Fruit fly (Drosophila melanogaster) whole organism, prepupa: ENCODE data around the gene PVRAP.

Source experiments
- Blimp-1 ChIP-seq: fragments of 200-800 bp; sonication (Bioruptor generic); optimal IDR thresholded peaks from 3 replicates; lab custom pipeline; 2017; ENCODE audit warnings: missing biosample characterization, missing genetic modification characterization, mild to moderate bottlenecking, moderate library complexity, missing genetic modification reagents
- CG10631 ChIP-seq: fragments of 200-800 bp; sonication (Bioruptor generic); optimal IDR thresholded peaks from 2 replicates; lab custom pipeline; 2016; ENCODE audit warnings: missing biosample characterization, missing genetic modification characterization
- CG10669 ChIP-seq: fragments of 200-800 bp; sonication (Bioruptor generic); optimal IDR thresholded peaks from 3 replicates; lab custom pipeline; 2018; ENCODE audit warnings: missing biosample characterization, mild to moderate bottlenecking, missing genetic modification characterization, moderate library complexity
- CG11762 ChIP-seq: fragments of 200-800 bp; sonication (Bioruptor generic); optimal IDR thresholded peaks from 3 replicates; lab custom pipeline; 2016; ENCODE audit warnings: missing biosample characterization, missing genetic modification characterization; ENCODE audit not compliant: insufficient read depth
- CG11902 ChIP-seq: fragments of 200-800 bp; sonication (Bioruptor generic); optimal IDR thresholded peaks from 3 replicates; lab custom pipeline; 2016; ENCODE audit warnings: missing biosample characterization, missing genetic modification characterization
- CG1621 ChIP-seq: fragments of 200-800 bp; sonication (Bioruptor generic); optimal IDR thresholded peaks from 3 replicates; lab custom pipeline; 2018; ENCODE audit warnings: missing biosample characterization, mild to moderate bottlenecking, missing genetic modification characterization
- CG16779 ChIP-seq: fragments of 200-800 bp; sonication (Bioruptor generic); optimal IDR thresholded peaks from 3 replicates; lab custom pipeline; 2017; ENCODE audit warnings: missing biosample characterization, mild to moderate bottlenecking, missing genetic modification characterization
- CG3032 ChIP-seq: fragments of 200-800 bp; optimal IDR thresholded peaks from 2 replicates; lab custom pipeline; 2019; ENCODE audit warnings: missing biosample characterization, mild to moderate bottlenecking, missing genetic modification characterization, moderate library complexity
- CG31627 ChIP-seq: fragments of 200-800 bp; sonication (Bioruptor generic); optimal IDR thresholded peaks from 3 replicates; lab custom pipeline; 2016; ENCODE audit warnings: missing biosample characterization, missing genetic modification characterization
- CG34406 ChIP-seq: fragments of 200-800 bp; sonication (Bioruptor generic); optimal IDR thresholded peaks from 3 replicates; lab custom pipeline; 2016; ENCODE audit warnings: missing biosample characterization, missing genetic modification characterization
- CG3919 ChIP-seq: fragments of 200-800 bp; sonication (Bioruptor generic); optimal IDR thresholded peaks from 3 replicates; lab custom pipeline; 2016; ENCODE audit warnings: missing biosample characterization, missing genetic modification characterization
- CG6163 ChIP-seq: fragments of 200-800 bp; sonication (Bioruptor generic); IDR thresholded peaks from 3 replicates; pipeline ENCODE4 v1.3.6; 2022; ENCODE audit warnings: missing biosample characterization, missing genetic modification characterization
- CG6792 ChIP-seq: fragments of 200-800 bp; sonication (Bioruptor generic); optimal IDR thresholded peaks from 3 replicates; lab custom pipeline; 2016; ENCODE audit warnings: missing biosample characterization, missing genetic modification characterization
- CG6808 ChIP-seq: fragments of 200-800 bp; sonication (Bioruptor generic); optimal IDR thresholded peaks from 3 replicates; lab custom pipeline; 2017; ENCODE audit warnings: missing biosample characterization, missing genetic modification characterization, mild to moderate bottlenecking, moderate library complexity, missing genetic modification reagents
- CG8319 ChIP-seq: fragments of 200-800 bp; sonication (Bioruptor generic); optimal IDR thresholded peaks from 3 replicates; lab custom pipeline; 2016; ENCODE audit warnings: missing biosample characterization, missing genetic modification characterization
- CG8632 ChIP-seq: fragments of 200-800 bp; sonication (Bioruptor generic); optimal IDR thresholded peaks from 3 replicates; lab custom pipeline; 2016; ENCODE audit warnings: missing biosample characterization, missing genetic modification characterization
- Eip75B ChIP-seq: fragments of 200-800 bp; sonication (Bioruptor generic); optimal IDR thresholded peaks from 3 replicates; lab custom pipeline; 2016; ENCODE audit warnings: missing biosample characterization, missing genetic modification characterization
- Eip78C ChIP-seq: fragments of 200-800 bp; sonication (Bioruptor generic); peaks from one replicate; lab custom pipeline; 2016; ENCODE audit warnings: missing biosample characterization, missing genetic modification characterization
- Eip93F ChIP-seq: fragments of 200-800 bp; sonication (Bioruptor generic); optimal IDR thresholded peaks from 2 replicates; lab custom pipeline; 2016; ENCODE audit warnings: missing biosample characterization, mild to moderate bottlenecking, missing genetic modification characterization
- Ets96B ChIP-seq: fragments of 200-800 bp; optimal IDR thresholded peaks from 2 replicates; lab custom pipeline; 2019; ENCODE audit warnings: missing biosample characterization, mild to moderate bottlenecking, missing genetic modification characterization, moderate library complexity
- Gug ChIP-seq: fragments of 200-800 bp; sonication (Bioruptor generic); IDR thresholded peaks from 2 replicates; pipeline ENCODE4 v1.3.6; 2022; ENCODE audit warnings: missing biosample characterization, missing genetic modification characterization
- Hr38 ChIP-seq: sonication (Bioruptor generic); optimal IDR thresholded peaks from 2 replicates; lab custom pipeline; 2016; ENCODE audit warnings: missing biosample characterization, missing genetic modification characterization
- Hr39 ChIP-seq: fragments of 200-800 bp; sonication (Bioruptor generic); optimal IDR thresholded peaks from 2 replicates; lab custom pipeline; 2016; ENCODE audit warnings: missing biosample characterization, missing genetic modification characterization
- Hr4 ChIP-seq: fragments of 200-800 bp; sonication (Bioruptor generic); optimal IDR thresholded peaks from 3 replicates; lab custom pipeline; 2016; ENCODE audit warnings: missing biosample characterization, missing genetic modification characterization
- Lpt ChIP-seq: fragments of 200-800 bp; sonication (Bioruptor generic); optimal IDR thresholded peaks from 3 replicates; lab custom pipeline; 2016; ENCODE audit warnings: missing biosample characterization, missing genetic modification characterization
- OdsH ChIP-seq: fragments of 200-800 bp; sonication (Bioruptor generic); optimal IDR thresholded peaks from 3 replicates; lab custom pipeline; 2016; ENCODE audit warnings: missing biosample characterization, missing genetic modification characterization
- Smox ChIP-seq: fragments of 200-800 bp; sonication (Bioruptor generic); optimal IDR thresholded peaks from 3 replicates; lab custom pipeline; 2016; ENCODE audit warnings: missing biosample characterization, missing genetic modification characterization
- Sox14 ChIP-seq: fragments of 200-800 bp; sonication (Bioruptor generic); optimal IDR thresholded peaks from 3 replicates; lab custom pipeline; 2016; ENCODE audit warnings: missing biosample characterization, missing genetic modification characterization
- Sox15 ChIP-seq: fragments of 200-800 bp; sonication (Bioruptor generic); optimal IDR thresholded peaks from 3 replicates; lab custom pipeline; 2016; ENCODE audit warnings: missing biosample characterization, missing genetic modification characterization
- achi ChIP-seq: fragments of 200-800 bp; sonication (Bioruptor generic); optimal IDR thresholded peaks from 3 replicates; lab custom pipeline; 2016; ENCODE audit warnings: missing biosample characterization, missing genetic modification characterization
- acj6 ChIP-seq: fragments of 200-800 bp; sonication (Bioruptor generic); optimal IDR thresholded peaks from 3 replicates; lab custom pipeline; 2016; ENCODE audit warnings: missing biosample characterization, missing genetic modification characterization
- cyc ChIP-seq: fragments of 200-800 bp; sonication (Bioruptor generic); optimal IDR thresholded peaks from 3 replicates; lab custom pipeline; 2016; ENCODE audit warnings: missing biosample characterization, missing genetic modification characterization
- dac ChIP-seq: fragments of 200-800 bp; sonication (Bioruptor generic); optimal IDR thresholded peaks from 2 replicates; lab custom pipeline; 2017; ENCODE audit warnings: missing biosample characterization, mild to moderate bottlenecking, missing genetic modification characterization
- dsx ChIP-seq: fragments of 200-800 bp; optimal IDR thresholded peaks from 3 replicates; lab custom pipeline; 2019; ENCODE audit warnings: missing biosample characterization, mild to moderate bottlenecking, missing genetic modification characterization, moderate library complexity; ENCODE audit not compliant: poor library complexity, severe bottlenecking
- eg ChIP-seq: fragments of 200-800 bp; sonication (Bioruptor generic); IDR thresholded peaks from 3 replicates; pipeline ENCODE4 v1.3.6; 2022; ENCODE audit warnings: missing biosample characterization, missing genetic modification characterization
- net ChIP-seq: fragments of 200-800 bp; sonication (Bioruptor generic); optimal IDR thresholded peaks from 3 replicates; lab custom pipeline; 2016; ENCODE audit warnings: missing biosample characterization, missing genetic modification characterization
- salr ChIP-seq, 2 experiments: fragments of 200-800 bp; sonication (Bioruptor generic); optimal IDR thresholded peaks; 3 replicates each; lab custom pipeline; 2016 to 2018; ENCODE audit warnings: missing biosample characterization in 2 of 2, missing genetic modification characterization in 2 of 2, mild to moderate bottlenecking in 1 of 2
- spab ChIP-seq: fragments of 200-800 bp; sonication (Bioruptor generic); optimal IDR thresholded peaks from 2 replicates; lab custom pipeline; 2017; ENCODE audit warnings: missing biosample characterization, mild to moderate bottlenecking, missing genetic modification characterization, missing genetic modification reagents
- ss ChIP-seq, 2 experiments: fragments of 200-800 bp; sonication (Bioruptor generic); optimal IDR thresholded peaks; 2 replicates in 1 of 2; 3 replicates in 1 of 2; lab custom pipeline; 2017 to 2018; ENCODE audit warnings: mild to moderate bottlenecking in 2 of 2, missing biosample characterization in 2 of 2, missing genetic modification characterization in 2 of 2, moderate library complexity in 1 of 2
- topi ChIP-seq: fragments of 200-800 bp; sonication (Bioruptor generic); optimal IDR thresholded peaks from 3 replicates; lab custom pipeline; 2016; ENCODE audit warnings: missing biosample characterization, missing genetic modification characterization
- vri ChIP-seq: fragments of 200-800 bp; sonication (Bioruptor generic); optimal IDR thresholded peaks from 3 replicates; lab custom pipeline; 2016; ENCODE audit warnings: missing biosample characterization, mild to moderate bottlenecking, missing genetic modification characterization

Gene PVRAP

DNA sequence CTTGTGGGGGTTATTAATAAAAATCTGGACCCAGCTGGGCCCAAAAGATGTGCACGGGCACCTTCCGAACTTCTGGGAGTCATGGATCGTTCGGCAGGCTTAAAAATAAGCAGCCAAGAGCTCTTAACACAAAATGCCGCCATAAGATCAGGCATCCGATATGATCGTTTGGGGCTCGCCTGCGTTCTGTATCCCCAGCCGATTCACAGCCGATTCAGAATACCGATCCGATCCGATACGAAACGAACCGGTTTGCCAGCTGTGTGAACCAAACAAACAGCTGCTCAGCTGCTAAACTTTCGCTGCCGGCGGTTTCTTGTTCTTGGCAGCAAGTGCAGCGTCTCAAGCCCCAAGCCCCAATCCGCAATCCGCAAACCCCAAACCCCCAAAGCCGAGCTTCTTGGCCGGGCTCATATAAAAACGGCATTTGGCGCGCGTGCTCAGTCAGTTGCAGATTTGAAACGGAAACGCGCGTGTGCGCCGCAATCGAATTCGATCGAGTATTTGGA is 68.9 kb downstream of the PVRAP start, which contains the start of gene CG42269 (continued):
- no peak for TF ChIP-seq Ets96B (tag; lab: Kevin White, UChicago)
- TF ChIP-seq ss (GFP tag; optimal IDR thresholded peaks at IDR 0.05; lab: Kevin White, UChicago): no peak
- TF ChIP-seq vri: no peak
- TF ChIP-seq Hr4 (GFP tag; lab: Kevin White, UChicago): no peak
- peak; percentile 3 for TF ChIP-seq net
- no peak for TF ChIP-seq CG31627 (GFP tag; lab: Kevin White, UChicago)
- TF ChIP-seq Eip78C (GFP tag; lab: Kevin White, UChicago): peak; percentile 63

DNA sequence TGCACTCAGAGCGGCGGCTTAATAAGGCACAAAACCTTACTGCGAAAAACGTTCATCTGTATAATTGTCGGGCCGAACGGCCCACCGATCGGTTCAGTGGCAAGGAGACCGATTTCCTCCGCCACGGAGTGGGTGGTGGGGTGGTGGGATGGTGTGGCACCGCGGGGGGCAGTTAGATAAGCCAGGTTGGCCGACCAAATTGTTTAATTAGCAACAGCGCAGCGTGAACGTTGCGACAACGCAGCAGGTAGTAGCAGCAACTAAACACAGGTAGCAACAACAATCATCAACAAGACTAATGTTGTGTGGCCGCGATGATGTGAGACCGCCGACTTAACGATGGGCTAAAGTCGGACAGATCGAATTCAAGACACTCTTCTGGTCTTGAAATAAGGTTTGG is 71.2 kb downstream of the PVRAP start:
- no peak for TF ChIP-seq acj6 (GFP tag; lab: Kevin White, UChicago)
- no peak for TF ChIP-seq Blimp-1 (GFP tag; lab: Kevin White, UChicago)
- TF ChIP-seq CG8632: no peak
- no peak for TF ChIP-seq CG16779 (tag; lab: Kevin White, UChicago)
- TF ChIP-seq CG10669 (GFP tag; lab: Kevin White, UChicago): no peak
- TF ChIP-seq Lpt: no peak
- TF ChIP-seq net: no peak
- TF ChIP-seq dac: no peak
- no peak for TF ChIP-seq CG11902 (GFP tag; lab: Kevin White, UChicago)
- TF ChIP-seq CG3032 (tag; lab: Kevin White, UChicago): no peak
- no peak for TF ChIP-seq CG6808
- no peak for TF ChIP-seq Gug (GFP tag; lab: Robert Waterston, UW)
- no peak for TF ChIP-seq dsx (GFP tag; lab: Kevin White, UChicago)
- no peak for TF ChIP-seq Smox (GFP tag; lab: Kevin White, UChicago)
- TF ChIP-seq CG1621 (tag; lab: Kevin White, UChicago): no peak
- no peak for TF ChIP-seq CG6792 (GFP tag; lab: Kevin White, UChicago)
- TF ChIP-seq CG34406 (GFP tag; lab: Kevin White, UChicago): no peak

DNA sequence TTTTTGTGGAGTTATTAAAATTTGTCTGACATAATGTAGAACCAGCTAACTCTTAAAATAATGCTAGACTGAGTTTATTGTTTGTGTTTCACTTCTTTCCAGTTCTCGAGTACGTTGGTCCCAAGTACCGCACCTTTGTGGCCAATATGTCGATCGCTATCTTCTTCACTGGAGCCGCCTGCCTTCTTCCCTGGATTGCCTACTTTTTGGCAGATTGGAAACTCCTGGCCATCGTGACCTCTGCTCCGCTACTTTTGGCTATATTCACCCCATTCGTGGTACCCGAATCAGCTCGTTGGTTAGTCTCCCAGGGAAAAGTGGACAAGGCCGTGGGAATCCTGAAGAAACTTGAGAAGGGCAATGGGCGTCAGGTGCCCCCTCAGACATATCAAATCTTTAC is 73.1 kb downstream of the PVRAP start:
- TF ChIP-seq CG3919 (GFP tag; lab: Kevin White, UChicago): no peak
- no peak for TF ChIP-seq OdsH (GFP tag; lab: Kevin White, UChicago)
- no peak for TF ChIP-seq achi (GFP tag; lab: Kevin White, UChicago)
- TF ChIP-seq Hr39 (GFP tag; lab: Kevin White, UChicago): no peak
- no peak for TF ChIP-seq Smox (GFP tag; lab: Kevin White, UChicago)
- no peak for TF ChIP-seq CG11762 (GFP tag; lab: Kevin White, UChicago)
- no peak for TF ChIP-seq Lpt
- no peak for TF ChIP-seq Eip78C (GFP tag; lab: Kevin White, UChicago)
- no peak for TF ChIP-seq Eip75B
- no peak for TF ChIP-seq Sox15 (GFP tag; lab: Kevin White, UChicago)
- TF ChIP-seq CG6792 (GFP tag; lab: Kevin White, UChicago): no peak
- TF ChIP-seq topi: no peak
- no peak for TF ChIP-seq CG16779 (tag; lab: Kevin White, UChicago)
- no peak for TF ChIP-seq CG34406 (GFP tag; lab: Kevin White, UChicago)
- TF ChIP-seq Hr38 (GFP tag; lab: Kevin White, UChicago): no peak
- TF ChIP-seq Sox14: no peak
- TF ChIP-seq spab: no peak
- TF ChIP-seq ss (GFP tag; optimal IDR thresholded peaks at IDR 0.05; lab: Kevin White, UChicago): no peak
- TF ChIP-seq, all 60 proteins: peak for 0

DNA sequence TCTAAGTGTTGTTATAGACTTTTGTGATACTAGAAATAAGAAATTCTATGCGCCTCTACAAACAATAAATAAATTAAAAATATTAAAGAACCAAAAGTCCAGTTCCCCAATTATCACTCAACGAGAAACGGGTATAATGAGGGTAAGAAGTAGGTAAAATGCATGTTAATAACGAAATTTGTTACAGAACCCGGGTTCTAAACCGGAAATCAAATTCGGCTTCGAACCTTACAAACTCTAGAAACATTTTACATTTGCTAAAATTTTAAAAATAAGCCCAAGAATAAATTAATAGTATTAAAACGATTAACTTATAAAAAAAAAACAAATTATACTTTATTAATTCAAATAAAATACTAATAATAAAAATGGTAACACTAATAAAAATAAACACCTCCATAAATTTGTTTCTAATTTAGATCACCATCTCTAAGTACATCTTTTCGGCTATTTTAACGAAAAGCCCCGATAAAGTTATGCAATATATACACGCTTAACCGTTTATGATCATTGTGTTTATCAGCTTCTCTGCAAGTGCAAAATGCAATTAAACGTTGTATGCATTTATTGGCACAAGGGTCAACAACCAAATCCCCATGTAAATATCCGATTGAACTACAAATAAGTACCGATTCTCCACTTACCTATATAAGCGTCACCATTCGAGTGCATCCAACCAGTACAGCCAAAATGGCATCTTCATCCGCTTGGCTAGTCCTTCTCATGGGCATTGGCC is 74.6 kb downstream of the PVRAP start, which contains the start of gene CG6602:
Gene CG6602, plus strand, starts transcription at position 686 of the 736 bp plus-strand sequence.
- peak; percentile 17 for TF ChIP-seq Eip75B
- peak; percentile 42 for TF ChIP-seq CG10669 (GFP tag; lab: Kevin White, UChicago)
- peak; percentile 25 for TF ChIP-seq achi (GFP tag; lab: Kevin White, UChicago)
- TF ChIP-seq CG31627 (GFP tag; lab: Kevin White, UChicago): peak; percentile 55
- TF ChIP-seq CG34406 (GFP tag; lab: Kevin White, UChicago): peak; percentile 25
- peak; percentile 50; the same call in 2 of the 3 replicates for TF ChIP-seq eg (GFP tag; lab: Robert Waterston, UW)
- peak; percentile 73 for TF ChIP-seq cyc (GFP tag; lab: Kevin White, UChicago)
- no peak for TF ChIP-seq Hr38 (GFP tag; lab: Kevin White, UChicago)
- peak; percentile 6 for TF ChIP-seq CG10631
- peak; percentile 43 for TF ChIP-seq CG8319
- TF ChIP-seq ss (GFP tag; optimal IDR thresholded peaks at IDR 0.05; lab: Kevin White, UChicago): no peak
- TF ChIP-seq CG11902 (GFP tag; lab: Kevin White, UChicago): peak; percentile 66
- no peak for TF ChIP-seq Eip93F
- TF ChIP-seq CG6163 (GFP tag; lab: Robert Waterston, UW): peak; percentile 70
- TF ChIP-seq topi: peak; percentile 49
- no peak for TF ChIP-seq CG1621 (tag; lab: Kevin White, UChicago)
- TF ChIP-seq Sox15 (GFP tag; lab: Kevin White, UChicago): peak; percentile 41
- TF ChIP-seq dac: no peak
- peak; percentile 5 for TF ChIP-seq net
- TF ChIP-seq CG16779 (tag; lab: Kevin White, UChicago): no peak
- TF ChIP-seq CG3919 (GFP tag; lab: Kevin White, UChicago): peak; percentile 58
- peak; percentile 59 for TF ChIP-seq OdsH (GFP tag; lab: Kevin White, UChicago)
- TF ChIP-seq acj6 (GFP tag; lab: Kevin White, UChicago): peak; percentile 40
- peak in 1 of 2 experiments; percentile 54 for TF ChIP-seq salr (GFP tag; optimal IDR thresholded peaks at IDR 0.05; lab: Kevin White, UChicago)
